Fruit fly (Drosophila melanogaster) whole organism, wandering third instar larva: ENCODE data around the gene Chro.

Experiments used
- N ChIP-seq: fragments of >200 bp; optimal IDR thresholded peaks from 2 replicates; lab custom pipeline; 2018; ENCODE audit warnings: missing biosample characterization, missing external identifiers, missing genetic modification characterization
- h ChIP-seq: fragments of 200-800 bp; sonication (Bioruptor generic); optimal IDR thresholded peaks from 3 replicates; lab custom pipeline; 2016; ENCODE audit warnings: missing biosample characterization, mild to moderate bottlenecking, missing genetic modification characterization

DNA sequence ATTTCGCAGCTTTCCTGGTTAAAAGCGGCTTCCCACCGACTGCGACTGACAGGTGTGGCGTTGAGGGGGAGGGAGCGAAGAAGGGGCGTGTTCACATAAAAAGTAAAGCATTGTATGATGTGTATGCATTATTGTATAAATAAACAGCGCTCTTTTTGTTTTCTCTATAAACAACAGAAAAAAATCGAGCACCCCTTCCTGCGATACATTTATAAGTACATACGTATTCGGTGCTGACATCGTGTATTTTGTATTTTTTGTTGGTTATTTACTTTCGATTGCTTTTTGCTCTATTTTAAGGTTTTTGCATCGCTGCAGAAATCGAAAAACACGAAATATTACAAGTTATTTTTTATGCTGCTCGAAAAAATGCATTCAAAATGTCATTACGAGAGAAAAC is 52.5 kb downstream of the Chro start:
- TF ChIP-seq h (GFP tag; lab: Kevin White, UChicago): peak; percentile 27
- TF ChIP-seq N (GFP tag; lab: Kevin White, UChicago): no peak
